Fruit fly (Drosophila melanogaster): ENCODE data around the gene Chc.

The Chc gene

dm6 chrX:15785429-15786239, 49.7 kb downstream of the Chc start, which contains the start of the genes Paf-AHalpha and mRpS30 (continued):
- TF ChIP-seq knrl (GFP tag; IDR thresholded peaks at IDR 0.05; ENCODE audit: partially characterized antibody) (0 out of 3 replicates have a peak, but pooled peaks have one; percentile 36), CG17359 (tag; optimal IDR thresholded peaks at IDR 0.05) (no peak), pan (optimal IDR thresholded peaks at IDR 0.05) (no peak), pan (GFP tag; optimal IDR thresholded peaks at IDR 0.05 in 1 of 2, IDR thresholded peaks at IDR 0.05 in 1 of 2) (no peak), CG7839 (tag; optimal IDR thresholded peaks at IDR 0.05) (no peak), row (GFP tag; IDR thresholded peaks at IDR 0.05) (peak; percentile 31; the same call in 2 of the 3 replicates), en (GFP tag; optimal IDR thresholded peaks at IDR 0.05) (no peak), fu2 (GFP tag; optimal IDR thresholded peaks at IDR 0.05) (no peak), sisA (GFP tag; IDR thresholded peaks at IDR 0.05) (no peak), ato (GFP tag; IDR thresholded peaks at IDR 0.05; ENCODE audit: partially characterized antibody) (no peak), HLH4C (GFP tag; IDR thresholded peaks at IDR 0.05; ENCODE audit: partially characterized antibody) (no peak), zfh2 (GFP tag; optimal IDR thresholded peaks at IDR 0.05) (peak; percentile 1), CG33213 (GFP tag; optimal IDR thresholded peaks at IDR 0.05) (peak; percentile 30), Optix (GFP tag; IDR thresholded peaks at IDR 0.05) (no peak), CG13287 (GFP tag; IDR thresholded peaks at IDR 0.05; ENCODE audit: partially characterized antibody) (no peak), CG17829 (tag; optimal IDR thresholded peaks at IDR 0.05) (no peak), CG13296 (GFP tag; optimal IDR thresholded peaks at IDR 0.05) (no peak), CG6765 (GFP tag; optimal IDR thresholded peaks at IDR 0.05) (no peak), Pdp1 (GFP tag; optimal IDR thresholded peaks at IDR 0.05) (peak in 1 of 2 experiments; percentile 95), ab (GFP tag; optimal IDR thresholded peaks at IDR 0.05) (no peak), Dek (tag; optimal IDR thresholded peaks at IDR 0.05) (no peak), trem (tag; optimal IDR thresholded peaks at IDR 0.05) (no peak), CG12236 (GFP tag; optimal IDR thresholded peaks at IDR 0.05) (no peak), Lhr (GFP tag; optimal IDR thresholded peaks at IDR 0.05) (no peak), Jarid2 (GFP tag; optimal IDR thresholded peaks at IDR 0.05) (no peak), grau (tag; optimal IDR thresholded peaks at IDR 0.05) (no peak), CG30020 (tag; optimal IDR thresholded peaks at IDR 0.05) (peak; percentile 84), D19B (GFP tag; optimal IDR thresholded peaks at IDR 0.05) (no peak), E2f1 (GFP tag; IDR thresholded peaks at IDR 0.05) (no peak), pita (GFP tag; optimal IDR thresholded peaks at IDR 0.05) (no peak), crc (GFP tag; optimal IDR thresholded peaks at IDR 0.05) (no peak), CG15269 (tag; optimal IDR thresholded peaks at IDR 0.05) (no peak), CG9727 (GFP tag; optimal IDR thresholded peaks at IDR 0.05) (no peak), Abd-B (GFP tag; optimal IDR thresholded peaks at IDR 0.05) (no peak), pzg (GFP tag; optimal IDR thresholded peaks at IDR 0.05) (peak; percentile 58), Sin3A (optimal IDR thresholded peaks at IDR 0.05) (peak; percentile 41), CG11695 (GFP tag; IDR thresholded peaks at IDR 0.05) (no peak), sima (GFP tag; optimal IDR thresholded peaks at IDR 0.05) (no peak), phol (tag; optimal IDR thresholded peaks at IDR 0.05) (no peak), pb (GFP tag; optimal IDR thresholded peaks at IDR 0.05) (no peak), tin (GFP tag; optimal IDR thresholded peaks at IDR 0.05) (no peak), CG14965 (GFP tag; optimal IDR thresholded peaks at IDR 0.05; ENCODE audit: borderline replicate concordance) (no peak), CG8924 (tag; optimal IDR thresholded peaks at IDR 0.05) (no peak), Camta (GFP tag; optimal IDR thresholded peaks at IDR 0.05) (no peak), klu (GFP tag; IDR thresholded peaks at IDR 0.05) (no peak), CG2116 (GFP tag; optimal IDR thresholded peaks at IDR 0.05) (peak; percentile 98), Taf1 (GFP tag; IDR thresholded peaks at IDR 0.05) (no peak), NfI (GFP tag; optimal IDR thresholded peaks at IDR 0.05) (no peak), Hr39 (optimal IDR thresholded peaks at IDR 0.05) (no peak), CG9932 (GFP tag; IDR thresholded peaks at IDR 0.05) (peak; percentile 31; the same call in 1 of the 2 replicates)

Measured in whole organism, embryonic.